Worm (Caenorhabditis elegans) whole organism, L1 larva: ENCODE measurements around the gene fbxa-4.

ENCODE experiments used
- C04F5.9 ChIP-seq: sonication (generic microtip); optimal IDR thresholded peaks from 2 replicates; lab custom pipeline; 2016; ENCODE audit warnings: missing genetic modification characterization, missing compliant biosample characterization
- aly-2 ChIP-seq: fragments of 150-350 bp; optimal IDR thresholded peaks from 2 replicates; lab custom pipeline; 2014; ENCODE audit warnings: missing biosample characterization, missing genetic modification characterization
- ama-1 ChIP-seq: fragments of 150-350 bp; optimal IDR thresholded peaks from 2 replicates; lab custom pipeline; 2014
- blmp-1 ChIP-seq: fragments of 150-350 bp; optimal IDR thresholded peaks from 2 replicates; lab custom pipeline; 2014; ENCODE audit warnings: missing biosample characterization, missing genetic modification characterization
- ceh-8 ChIP-seq: fragments of 200-800 bp; sonication (Bioruptor generic); optimal IDR thresholded peaks from 2 replicates; lab custom pipeline; 2018; ENCODE audit warnings: mild to moderate bottlenecking, missing genetic modification characterization, moderate library complexity, missing compliant biosample characterization
- ceh-82 ChIP-seq, 3 experiments: fragments of 150-350 bp in 1 of 3; sonication (generic microtip) in 2 of 3; optimal IDR thresholded peaks; 2 replicates each; lab custom pipeline; 2014 to 2017; ENCODE audit warnings: missing biosample characterization in 3 of 3, missing genetic modification characterization in 3 of 3
- ceh-88 ChIP-seq: fragments of 200-800 bp; sonication (Bioruptor generic); IDR thresholded peaks from 2 replicates; pipeline ENCODE4 v1.3.6; 2022; ENCODE audit warnings: missing genetic modification characterization, missing compliant biosample characterization
- ceh-90 ChIP-seq: sonication (generic microtip); optimal IDR thresholded peaks from 2 replicates; lab custom pipeline; 2016; ENCODE audit warnings: missing genetic modification characterization, missing compliant biosample characterization
- ces-1 ChIP-seq: fragments of 150-350 bp; optimal IDR thresholded peaks from 2 replicates; lab custom pipeline; 2014; ENCODE audit warnings: missing biosample characterization, missing genetic modification reagents, missing genetic modification characterization
- efl-3 ChIP-seq: fragments of 200-800 bp; sonication (Bioruptor generic); optimal IDR thresholded peaks from 2 replicates; lab custom pipeline; 2018; ENCODE audit warnings: mild to moderate bottlenecking, missing genetic modification characterization, missing compliant biosample characterization
- egl-13 ChIP-seq: sonication (generic microtip); optimal IDR thresholded peaks from 2 replicates; lab custom pipeline; 2016; ENCODE audit warnings: missing genotype, missing genetic modification reagents, missing genetic modification characterization, missing compliant biosample characterization
- elt-2 ChIP-seq: sonication (generic microtip); optimal IDR thresholded peaks from 2 replicates; lab custom pipeline; 2016; ENCODE audit warnings: missing genetic modification characterization, mild to moderate bottlenecking, inconsistent platforms, missing compliant biosample characterization, missing genetic modification reagents
- elt-3 ChIP-seq, 6 experiments: fragments of 150-350 bp in 1 of 6; sonication (generic microtip); optimal IDR thresholded peaks; 2 replicates each; lab custom pipeline; 2017 to 2018; ENCODE audit warnings: missing biosample characterization in 6 of 6, missing genetic modification characterization in 6 of 6, inconsistent platforms in 1 of 6
- fkh-10 ChIP-seq: sonication (generic microtip); optimal IDR thresholded peaks from 2 replicates; lab custom pipeline; 2017; ENCODE audit warnings: missing biosample characterization, missing genetic modification reagents, missing genetic modification characterization
- fkh-4 ChIP-seq: sonication (generic microtip); optimal IDR thresholded peaks from 2 replicates; lab custom pipeline; 2016; ENCODE audit warnings: missing compliant biosample characterization, missing genetic modification characterization, borderline replicate concordance
- irx-1 ChIP-seq: sonication (generic microtip); optimal IDR thresholded peaks from 2 replicates; lab custom pipeline; 2016; ENCODE audit warnings: missing genetic modification characterization, missing compliant biosample characterization
- jun-1 ChIP-seq: fragments of 150-350 bp; optimal IDR thresholded peaks from 2 replicates; lab custom pipeline; 2014; ENCODE audit warnings: missing biosample characterization, missing genetic modification reagents, missing genetic modification characterization
- lin-14 ChIP-seq: fragments of 200-800 bp; sonication (Bioruptor generic); optimal IDR thresholded peaks from 2 replicates; lab custom pipeline; 2018; ENCODE audit warnings: mild to moderate bottlenecking, missing genetic modification characterization, moderate library complexity, missing compliant biosample characterization
- lin-15B ChIP-seq: fragments of 150-350 bp; sonication (generic microtip); optimal IDR thresholded peaks from 3 replicates; lab custom pipeline; 2014; ENCODE audit warnings: missing biosample characterization, missing genetic modification characterization
- lin-39 ChIP-seq: fragments of 150-350 bp; optimal IDR thresholded peaks from 2 replicates; lab custom pipeline; 2014; ENCODE audit warnings: missing biosample characterization, missing genetic modification reagents, missing genetic modification characterization
- mdl-1 ChIP-seq, 2 experiments: fragments of 150-350 bp; optimal IDR thresholded peaks; 2 replicates each; lab custom pipeline; 2014 to 2017; ENCODE audit warnings: missing biosample characterization in 2 of 2, missing genetic modification characterization in 2 of 2, inconsistent platforms in 1 of 2
- mep-1 ChIP-seq: fragments of 150-350 bp; optimal IDR thresholded peaks from 2 replicates; lab custom pipeline; 2014; ENCODE audit warnings: missing biosample characterization, missing genetic modification characterization
- nhr-12 ChIP-seq: sonication (generic microtip); optimal IDR thresholded peaks from 2 replicates; lab custom pipeline; 2017; ENCODE audit warnings: missing biosample characterization, missing genetic modification characterization
- nhr-19 ChIP-seq: fragments of 200-800 bp; sonication (Bioruptor generic); conservative IDR thresholded peaks from 2 replicates; pipeline ENCODE4 v1.3.6; 2022; ENCODE audit warnings: missing genetic modification characterization, missing compliant biosample characterization
- nhr-20 ChIP-seq: sonication (generic microtip); optimal IDR thresholded peaks from 2 replicates; lab custom pipeline; 2016; ENCODE audit warnings: mild to moderate bottlenecking, missing genetic modification characterization, missing compliant biosample characterization
- nhr-28 ChIP-seq: fragments of 150-350 bp; optimal IDR thresholded peaks from 2 replicates; lab custom pipeline; 2014; ENCODE audit warnings: missing biosample characterization, missing genetic modification characterization
- nhr-77 ChIP-seq: fragments of 150-350 bp; optimal IDR thresholded peaks from 2 replicates; lab custom pipeline; 2014; ENCODE audit warnings: missing biosample characterization, missing genetic modification characterization
- nhr-85 ChIP-seq: sonication (generic microtip); peaks from one replicate; lab custom pipeline; 2016; ENCODE audit warnings: missing genetic modification characterization, inconsistent platforms, missing compliant biosample characterization
- pax-3 ChIP-seq: fragments of 200-800 bp; sonication (Bioruptor generic); optimal IDR thresholded peaks from 2 replicates; lab custom pipeline; 2018; ENCODE audit warnings: mild to moderate bottlenecking, missing genetic modification characterization, moderate library complexity, missing compliant biosample characterization
- skn-1 ChIP-seq: fragments of 150-350 bp; optimal IDR thresholded peaks from 2 replicates; lab custom pipeline; 2014; ENCODE audit warnings: missing biosample characterization, missing genetic modification characterization
- sox-4 ChIP-seq: sonication (generic microtip); optimal IDR thresholded peaks from 2 replicates; lab custom pipeline; 2016; ENCODE audit warnings: missing genetic modification characterization, missing compliant biosample characterization
- tbx-2 ChIP-seq: sonication (generic microtip); optimal IDR thresholded peaks from 2 replicates; lab custom pipeline; 2016; ENCODE audit warnings: missing genetic modification characterization, missing compliant biosample characterization
- tlp-1 ChIP-seq: fragments of 150-350 bp; optimal IDR thresholded peaks from 2 replicates; lab custom pipeline; 2014; ENCODE audit warnings: missing biosample characterization, missing genetic modification characterization
- unc-130 ChIP-seq: fragments of 150-350 bp; optimal IDR thresholded peaks from 2 replicates; lab custom pipeline; 2017; ENCODE audit warnings: missing biosample characterization, missing genetic modification characterization, inconsistent platforms
- unc-62 ChIP-seq: fragments of 150-350 bp; optimal IDR thresholded peaks from 2 replicates; lab custom pipeline; 2014; ENCODE audit warnings: missing biosample characterization, missing genetic modification reagents, missing genetic modification characterization
- unc-86 ChIP-seq: sonication (generic microtip); optimal IDR thresholded peaks from 2 replicates; lab custom pipeline; 2016; ENCODE audit warnings: missing genetic modification characterization, missing compliant biosample characterization
- vab-15 ChIP-seq: sonication (generic microtip); optimal IDR thresholded peaks from 2 replicates; lab custom pipeline; 2017; ENCODE audit warnings: missing genotype, mild to moderate bottlenecking, missing genetic modification characterization, missing compliant biosample characterization
- ztf-4 ChIP-seq: fragments of 150-350 bp; optimal IDR thresholded peaks from 2 replicates; lab custom pipeline; 2014; ENCODE audit warnings: missing biosample characterization, missing genetic modification characterization

The fbxa-4 gene

DNA sequence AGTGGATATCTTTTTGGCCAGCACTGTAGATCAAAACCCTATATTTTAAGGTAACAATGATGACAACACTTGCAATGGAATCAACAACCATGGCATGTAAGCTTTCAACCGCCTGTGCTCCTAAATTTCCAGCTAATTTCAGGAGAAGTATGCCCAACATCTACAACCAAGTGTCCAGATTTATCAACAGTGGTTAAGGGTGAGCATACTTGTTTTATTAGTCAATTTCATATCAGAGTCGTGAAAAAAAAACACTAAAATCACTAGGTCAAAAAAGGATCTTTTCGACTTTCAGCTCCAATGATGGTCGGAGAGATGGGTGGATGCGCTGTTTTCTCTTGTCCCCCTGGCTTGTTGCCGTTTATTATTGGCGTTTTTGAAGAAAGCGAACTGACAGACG lies 11.3 kb downstream of the fbxa-4 start, which contains the start of gene F16G10.1:
Gene F16G10.1 (plus strand): TSS at position 301 of the 400 bp plus-strand sequence.
- TF ChIP-seq ama-1 (lab: Kevin White, UChicago) (no peak), lin-14 (GFP tag; lab: Kevin White, UChicago) (no peak), fkh-4 (tag; lab: Kevin White, UChicago) (no peak), nhr-19 (GFP tag; lab: Robert Waterston, UW) (no peak), nhr-12 (tag; lab: Kevin White, UChicago) (no peak), tlp-1 (no peak), ceh-82 (tag; optimal IDR thresholded peaks at IDR 0.05; lab: Kevin White, UChicago) (no peak), elt-3 (tag; optimal IDR thresholded peaks at IDR 0.05; lab: Kevin White, UChicago) (no peak), nhr-77 (tag; lab: Kevin White, UChicago) (no peak), lin-15B (no peak), jun-1 (no peak), ceh-8 (GFP tag; lab: Kevin White, UChicago) (no peak), ces-1 (no peak), ceh-88 (no peak), lin-39 (tag; lab: Kevin White, UChicago) (no peak)

DNA sequence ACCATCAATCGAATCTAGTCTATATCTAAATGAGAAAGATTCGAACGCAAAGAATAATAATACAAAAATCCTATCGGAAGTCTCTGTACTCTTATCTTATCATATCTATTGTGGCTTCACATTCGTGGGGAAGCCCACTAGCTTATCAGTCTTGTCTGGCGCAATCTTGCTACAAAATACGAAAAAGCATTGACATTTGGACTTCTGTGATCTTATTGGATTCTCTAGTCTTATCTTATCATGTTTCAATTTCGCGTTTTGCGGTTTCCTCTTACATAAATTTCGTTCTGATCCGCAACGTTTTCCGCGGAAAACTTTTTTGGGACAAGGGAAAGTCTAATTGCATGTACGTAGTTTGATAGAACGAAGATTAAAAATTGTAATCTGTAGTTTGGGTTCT lies 15.5 kb downstream of the fbxa-4 start:
- TF ChIP-seq blmp-1 (peak; percentile 92), mdl-1 (tag; optimal IDR thresholded peaks at IDR 0.05; lab: Kevin White, UChicago) (no peak), elt-3 (tag; optimal IDR thresholded peaks at IDR 0.05; lab: Kevin White, UChicago) (peak; percentile 89 to 97 (median 91)), efl-3 (GFP tag; lab: Kevin White, UChicago) (no peak)

DNA sequence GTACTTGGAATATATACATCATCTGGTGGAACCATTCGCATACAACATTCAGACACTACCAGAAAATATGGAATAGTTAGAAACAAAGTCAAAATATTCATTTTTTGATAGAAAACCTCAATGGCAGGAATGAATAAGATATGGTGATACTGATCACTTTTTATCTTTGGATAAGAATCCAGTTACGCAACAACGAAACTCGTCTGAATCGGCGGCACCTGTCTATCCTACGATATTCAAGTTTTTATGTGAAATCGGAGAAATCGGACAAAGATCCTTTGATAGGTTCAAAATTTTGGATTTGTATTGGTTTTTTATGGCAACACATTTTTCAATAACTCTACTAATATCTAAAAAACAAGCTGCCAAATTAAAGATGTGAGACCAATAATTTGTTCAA lies 16.4 kb downstream of the fbxa-4 start, which contains the start of gene F16G10.14:
Gene F16G10.14 (minus strand): TSS at position 101 of the 400 bp plus-strand sequence.
- no peak for TF ChIP-seq nhr-85 (tag; lab: Kevin White, UChicago)
- no peak for TF ChIP-seq elt-2 (tag; lab: Kevin White, UChicago)
- no peak for TF ChIP-seq aly-2

ce11 chrII:2395864-2396263 lies 19.5 kb downstream of the fbxa-4 start, which contains the start of gene F16G10.13:
Gene F16G10.13 (minus strand): TSS chrII:2395964.
- TF ChIP-seq aly-2 (no peak), pax-3 (tag; lab: Kevin White, UChicago) (no peak), unc-86 (tag; lab: Kevin White, UChicago) (no peak), C04F5.9 (no peak)

DNA sequence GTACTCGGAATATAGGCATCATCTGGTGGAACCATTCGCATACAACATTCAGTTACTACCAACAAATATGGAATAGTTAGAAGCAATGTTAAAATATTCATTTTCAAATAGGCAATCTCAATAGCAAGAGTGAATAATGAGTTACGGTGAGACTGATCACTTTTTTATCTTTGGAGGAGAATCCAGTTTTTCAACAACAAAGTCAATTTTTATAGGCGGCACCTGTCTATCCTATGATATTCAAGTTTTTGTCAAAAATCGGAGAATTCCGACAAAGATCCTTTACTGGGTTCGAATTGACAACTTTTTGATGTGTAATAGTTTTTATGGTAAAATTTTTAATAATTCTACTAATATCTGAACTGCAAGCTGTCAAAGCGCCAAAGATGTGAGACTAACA lies 21.5 kb downstream of the fbxa-4 start, which contains the start of gene F16G10.11:
Gene F16G10.11 (minus strand): TSS at position 101 of the 400 bp plus-strand sequence.
- TF ChIP-seq mep-1 (tag; lab: Kevin White, UChicago) (no peak), fkh-10 (no peak), ztf-4 (tag; lab: Kevin White, UChicago) (no peak), ceh-90 (tag; lab: Kevin White, UChicago) (no peak), egl-13 (tag; lab: Kevin White, UChicago) (no peak), lin-39 (tag; lab: Kevin White, UChicago) (no peak), skn-1 (tag; lab: Kevin White, UChicago) (no peak)

ce11 chrII:2390884-2391283 lies 24.4 kb downstream of the fbxa-4 start, which contains the start of gene F16G10.10:
Gene F16G10.10 (minus strand): TSS chrII:2390984.
- no peak for TF ChIP-seq nhr-28
- no peak for TF ChIP-seq egl-13 (tag; lab: Kevin White, UChicago)
- TF ChIP-seq unc-130 (tag; lab: Kevin White, UChicago), result no peak
- TF ChIP-seq unc-62, result no peak
- no peak for TF ChIP-seq vab-15 (tag; lab: Kevin White, UChicago)
- TF ChIP-seq tbx-2 (tag; lab: Kevin White, UChicago), result no peak
- no peak for TF ChIP-seq irx-1 (tag; lab: Kevin White, UChicago)
- no peak for TF ChIP-seq pax-3 (tag; lab: Kevin White, UChicago)
- TF ChIP-seq lin-15B, result no peak
- no peak for TF ChIP-seq nhr-20 (tag; lab: Kevin White, UChicago)
- TF ChIP-seq lin-14 (GFP tag; lab: Kevin White, UChicago), result no peak
- no peak for TF ChIP-seq sox-4 (tag; lab: Kevin White, UChicago)
